Fruit fly (Drosophila melanogaster): ENCODE results near the gene CG14907.
A peak's percentile ranks its signal among the peaks of the same experiment; 100 is the strongest.

CG14907 gene

DNA sequence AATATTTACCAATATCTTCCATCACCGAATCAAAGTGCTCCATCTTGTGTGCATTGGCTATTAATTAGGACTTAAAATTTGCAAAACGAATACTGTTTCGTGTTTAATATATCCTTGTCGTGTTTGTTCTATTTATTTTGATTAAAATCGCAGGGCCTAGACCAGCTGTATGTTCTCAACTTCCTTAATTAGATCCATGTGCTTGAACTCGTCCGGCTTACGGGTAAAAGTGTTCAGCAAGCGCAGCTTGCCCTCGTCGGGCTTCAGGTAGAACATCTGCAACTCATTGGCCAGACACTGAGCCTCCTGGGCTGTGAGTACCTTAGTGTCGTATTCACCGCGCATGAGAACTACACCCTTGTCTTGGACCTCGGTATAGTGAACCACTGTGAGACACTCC is 38.8 kb downstream of the CG14907 start, which contains the start of gene CG12783:
CG12783 (minus strand) TSS at position 101 of the 400 bp plus-strand sequence.
- TF ChIP-seq tai (GFP tag; optimal IDR thresholded peaks at IDR 0.05) (no peak), pan (optimal IDR thresholded peaks at IDR 0.05) (no peak), Mio (GFP tag; optimal IDR thresholded peaks at IDR 0.05) (no peak), brk (GFP tag; optimal IDR thresholded peaks at IDR 0.05) (no peak), sage (GFP tag; optimal IDR thresholded peaks at IDR 0.05) (no peak), Dfd (GFP tag; optimal IDR thresholded peaks at IDR 0.05) (no peak), h (GFP tag; optimal IDR thresholded peaks at IDR 0.05) (no peak), br (GFP tag; optimal IDR thresholded peaks at IDR 0.05) (no peak), CG32264 (GFP tag; optimal IDR thresholded peaks at IDR 0.05) (no peak), Vsx2 (GFP tag; optimal IDR thresholded peaks at IDR 0.05; ENCODE audit: partially characterized antibody) (no peak), dmrt93B (GFP tag; optimal IDR thresholded peaks at IDR 0.05) (no peak), CG9705 (GFP tag; optimal IDR thresholded peaks at IDR 0.05) (no peak), N (GFP tag; optimal IDR thresholded peaks at IDR 0.05) (no peak), Hr83 (GFP tag; optimal IDR thresholded peaks at IDR 0.05; ENCODE audit: poor library complexity, severe bottlenecking) (no peak), lola (GFP tag; optimal IDR thresholded peaks at IDR 0.05) (no peak), HLH106 (tag; optimal IDR thresholded peaks at IDR 0.05) (no peak), Dif (GFP tag; optimal IDR thresholded peaks at IDR 0.05; ENCODE audit: partially characterized antibody) (no peak)

DNA sequence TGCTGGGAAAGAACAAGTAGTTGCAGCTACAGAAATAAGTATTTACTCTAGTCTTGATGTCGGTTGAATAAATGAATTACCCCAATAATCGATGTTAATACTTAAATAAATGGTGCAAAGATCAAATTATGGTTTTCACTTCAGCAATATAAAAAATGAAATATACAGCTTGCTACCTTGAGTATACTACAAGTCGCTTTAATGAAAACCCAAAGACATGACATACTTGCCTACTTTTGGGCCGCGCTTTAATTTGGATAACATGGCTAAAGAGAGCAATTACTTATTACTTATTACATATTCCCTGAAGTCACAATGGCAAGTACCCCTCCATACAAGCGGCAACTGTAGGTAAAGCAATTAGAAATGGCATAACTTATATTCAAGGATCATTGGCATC is 40.9 kb downstream of the CG14907 start:
- TF ChIP-seq N (GFP tag; optimal IDR thresholded peaks at IDR 0.05) (peak; percentile 59), Sp1 (GFP tag; optimal IDR thresholded peaks at IDR 0.05) (no peak), Rel (GFP tag; optimal IDR thresholded peaks at IDR 0.05) (no peak), Rel (tag; optimal IDR thresholded peaks at IDR 0.05) (no peak), Myc (optimal IDR thresholded peaks at IDR 0.05) (peak; percentile 42), sv (GFP tag; optimal IDR thresholded peaks at IDR 0.05) (no peak), fru (GFP tag; optimal IDR thresholded peaks at IDR 0.05) (peak; percentile 49), Hr83 (GFP tag; optimal IDR thresholded peaks at IDR 0.05; ENCODE audit: poor library complexity, severe bottlenecking) (no peak)

DNA sequence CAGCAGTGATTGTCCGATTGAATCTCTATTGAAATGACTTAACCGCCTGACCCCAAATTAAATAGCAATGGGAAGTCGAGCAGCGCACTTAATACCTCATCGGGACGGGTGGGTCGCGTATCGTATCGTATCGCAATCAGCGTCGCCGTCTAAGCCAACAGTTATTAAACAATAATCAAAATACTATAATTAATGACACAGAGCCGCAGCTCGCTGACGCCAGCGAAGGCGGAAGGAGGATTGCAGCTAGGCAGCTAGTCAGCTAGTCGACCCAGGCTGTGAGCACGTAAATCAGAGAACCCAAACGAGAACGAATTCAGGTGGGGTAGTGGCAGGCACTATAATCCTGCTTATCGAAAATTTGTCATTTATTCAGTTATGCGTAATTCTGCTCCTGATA is 43.2 kb downstream of the CG14907 start, which contains the start of gene NPF:
NPF (plus strand) TSS at position 301 of the 400 bp plus-strand sequence.
- TF ChIP-seq CrebA (GFP tag; optimal IDR thresholded peaks at IDR 0.05; ENCODE audit: borderline replicate concordance) (no peak), CG32264 (GFP tag; optimal IDR thresholded peaks at IDR 0.05) (no peak), Dif (GFP tag; optimal IDR thresholded peaks at IDR 0.05; ENCODE audit: partially characterized antibody) (no peak), CG9705 (GFP tag; optimal IDR thresholded peaks at IDR 0.05) (no peak), pan (optimal IDR thresholded peaks at IDR 0.05) (no peak), jim (GFP tag; optimal IDR thresholded peaks at IDR 0.05) (no peak), lola (GFP tag; optimal IDR thresholded peaks at IDR 0.05) (no peak), br (GFP tag; optimal IDR thresholded peaks at IDR 0.05) (no peak), Hr78 (GFP tag; optimal IDR thresholded peaks at IDR 0.05) (no peak), rgr (GFP tag; optimal IDR thresholded peaks at IDR 0.05) (no peak)

DNA sequence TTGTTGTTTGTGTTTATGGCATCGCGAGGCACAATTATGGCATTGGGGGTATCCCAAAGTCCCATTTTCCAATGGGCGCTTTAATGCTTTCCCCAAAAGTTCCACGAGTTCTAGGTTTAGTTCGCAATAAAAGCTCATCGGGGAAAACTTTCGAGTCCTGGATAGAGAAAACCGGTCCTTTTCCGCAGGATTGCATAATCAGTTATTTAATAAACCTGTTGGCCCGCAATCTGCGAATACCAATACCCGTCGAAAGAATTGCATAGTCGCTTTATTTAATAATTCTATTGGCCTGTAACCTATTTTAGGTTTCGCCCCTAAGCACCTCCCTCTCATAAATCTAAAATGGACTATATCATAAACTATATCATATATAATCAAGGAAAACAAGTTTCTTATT is 46.2 kb downstream of the CG14907 start:
- TF ChIP-seq Rel (GFP tag; optimal IDR thresholded peaks at IDR 0.05) (no peak), Rel (tag; optimal IDR thresholded peaks at IDR 0.05) (no peak), Mio (GFP tag; optimal IDR thresholded peaks at IDR 0.05) (no peak)

dm6 chr3R:16604715-16605114 is 47.4 kb downstream of the CG14907 start, which contains the start of gene CG10345:
CG10345 (minus strand) TSS chr3R:16604861.
- no peak for TF ChIP-seq tai (GFP tag; optimal IDR thresholded peaks at IDR 0.05)
- TF ChIP-seq Sp1 (GFP tag; optimal IDR thresholded peaks at IDR 0.05) = no peak
- TF ChIP-seq brk (GFP tag; optimal IDR thresholded peaks at IDR 0.05) = no peak
- no peak for TF ChIP-seq pan (optimal IDR thresholded peaks at IDR 0.05)
- no peak for TF ChIP-seq Dfd (GFP tag; optimal IDR thresholded peaks at IDR 0.05)
- no peak for TF ChIP-seq dmrt93B (GFP tag; optimal IDR thresholded peaks at IDR 0.05)
- TF ChIP-seq ey (GFP tag; optimal IDR thresholded peaks at IDR 0.05) = no peak
- no peak for TF ChIP-seq Myc (optimal IDR thresholded peaks at IDR 0.05)
- no peak for TF ChIP-seq Vsx2 (GFP tag; optimal IDR thresholded peaks at IDR 0.05; ENCODE audit: partially characterized antibody)
- TF ChIP-seq GATAd (GFP tag; optimal IDR thresholded peaks at IDR 0.05) = no peak
